Worm (Caenorhabditis elegans) whole organism, L2 larva: ENCODE data around the gene taf-9.

Source experiments
- blmp-1 ChIP-seq: sonication (generic microtip); optimal IDR thresholded peaks from 2 replicates; lab custom pipeline; 2017; ENCODE audit warnings: missing genetic modification characterization, mild to moderate bottlenecking, missing compliant biosample characterization, antibody characterized with exemption, moderate library complexity; ENCODE audit not compliant: insufficient read depth
- dmd-4 ChIP-seq: sonication (generic microtip); optimal IDR thresholded peaks from 2 replicates; lab custom pipeline; 2017; ENCODE audit warnings: missing biosample characterization, missing genetic modification characterization
- lin-13 ChIP-seq: fragments of 150-350 bp; optimal IDR thresholded peaks from 2 replicates; lab custom pipeline; 2014; ENCODE audit warnings: missing biosample characterization, missing genetic modification reagents, missing genetic modification characterization
- nhr-10 ChIP-seq: sonication (generic microtip); optimal IDR thresholded peaks from 2 replicates; lab custom pipeline; 2017; ENCODE audit warnings: missing biosample characterization, missing genetic modification characterization
- nhr-12 ChIP-seq: fragments of 150-350 bp; optimal IDR thresholded peaks from 2 replicates; lab custom pipeline; 2014; ENCODE audit warnings: missing biosample characterization, missing genetic modification characterization
- nhr-237 ChIP-seq: fragments of 150-350 bp; optimal IDR thresholded peaks from 2 replicates; lab custom pipeline; 2014; ENCODE audit warnings: missing biosample characterization, missing genetic modification characterization
- unc-62 ChIP-seq: fragments of 150-350 bp; optimal IDR thresholded peaks from 2 replicates; lab custom pipeline; 2014; ENCODE audit warnings: missing biosample characterization, missing genetic modification reagents, missing genetic modification characterization

ce11 chrIII:13666406-13666805, 42.3 kb downstream of the taf-9 start:
- TF ChIP-seq unc-62 = no peak
- no peak for TF ChIP-seq dmd-4 (tag; lab: Kevin White, UChicago)
- no peak for TF ChIP-seq nhr-12
- TF ChIP-seq nhr-10 (tag; lab: Kevin White, UChicago) = no peak
- TF ChIP-seq blmp-1 = no peak
- no peak for TF ChIP-seq nhr-237 (tag; lab: Kevin White, UChicago)
- no peak for TF ChIP-seq lin-13 (GFP tag; lab: Kevin White, UChicago)
